Worm (Caenorhabditis elegans): ENCODE measurements around the gene wdr-5.2.

- no peak for TF ChIP-seq pag-3 (tag; optimal IDR thresholded peaks at IDR 0.05; ENCODE audit: borderline replicate concordance)
- TF ChIP-seq C38D4.7 (GFP tag; optimal IDR thresholded peaks at IDR 0.05): no peak
- TF ChIP-seq tbx-2 (tag; optimal IDR thresholded peaks at IDR 0.05): no peak
- TF ChIP-seq elt-2 (tag; optimal IDR thresholded peaks at IDR 0.05): no peak
- TF ChIP-seq sdc-2 (tag; optimal IDR thresholded peaks at IDR 0.05): no peak
- no peak for TF ChIP-seq syd-9 (tag; optimal IDR thresholded peaks at IDR 0.05)
- TF ChIP-seq hlh-15 (tag; optimal IDR thresholded peaks at IDR 0.05): no peak
- no peak for TF ChIP-seq gmeb-2 (tag; optimal IDR thresholded peaks at IDR 0.05)
- TF ChIP-seq ceh-45 (GFP tag; IDR thresholded peaks at IDR 0.05): no peak
Observed at ce11 chrX:14324289-14324688, 25.6 kb upstream of the wdr-5.2 start.

Data from whole organism, late embryonic.